Fruit fly (Drosophila melanogaster) whole organism, embryonic: Measurements from ENCODE around the gene CG42759.
A peak's percentile ranks its signal among the peaks of the same experiment; 100 is the strongest.

Experiments
- ATbp ChIP-seq: fragments of 200-800 bp; sonication (Bioruptor generic); optimal IDR thresholded peaks from 2 replicates; lab custom pipeline; 2017; ENCODE audit warnings: missing biosample characterization, mild to moderate bottlenecking, missing genetic modification characterization, missing genetic modification reagents
- Antp ChIP-seq: fragments of 200-800 bp; sonication (Bioruptor generic); optimal IDR thresholded peaks from 3 replicates; lab custom pipeline; 2016; ENCODE audit warnings: missing biosample characterization, missing genetic modification characterization
- CG11723 ChIP-seq: fragments of 200-800 bp; sonication (Bioruptor generic); optimal IDR thresholded peaks from 2 replicates; lab custom pipeline; 2017; ENCODE audit warnings: missing biosample characterization, mild to moderate bottlenecking, missing genetic modification characterization
- CG12155 ChIP-seq: fragments of 200-800 bp; sonication (Bioruptor generic); optimal IDR thresholded peaks from 3 replicates; lab custom pipeline; 2016; ENCODE audit warnings: missing biosample characterization, missing genetic modification characterization
- CG12744 ChIP-seq: fragments of 200-800 bp; sonication (Bioruptor generic); optimal IDR thresholded peaks from 2 replicates; lab custom pipeline; 2016; ENCODE audit warnings: missing biosample characterization, missing genetic modification characterization
- CG14710 ChIP-seq: fragments of 200-800 bp; sonication (Bioruptor generic); optimal IDR thresholded peaks from 3 replicates; lab custom pipeline; 2019; ENCODE audit warnings: missing biosample characterization, mild to moderate bottlenecking, missing genetic modification characterization, moderate library complexity
- CG15479 ChIP-seq: fragments of 200-800 bp; sonication (Bioruptor generic); optimal IDR thresholded peaks from 3 replicates; lab custom pipeline; 2019; ENCODE audit warnings: missing biosample characterization, mild to moderate bottlenecking, missing genetic modification characterization, moderate library complexity
- CG1647 ChIP-seq: fragments of 200-800 bp; sonication (Bioruptor generic); optimal IDR thresholded peaks from 3 replicates; lab custom pipeline; 2016; ENCODE audit warnings: missing biosample characterization, missing genetic modification characterization
- CG18011 ChIP-seq: fragments of 200-800 bp; sonication (Bioruptor generic); optimal IDR thresholded peaks from 2 replicates; lab custom pipeline; 2017; ENCODE audit warnings: missing biosample characterization, missing genetic modification characterization, mild to moderate bottlenecking, moderate library complexity, missing genotype
- CG1832 ChIP-seq: fragments of 200-800 bp; sonication (Bioruptor generic); optimal IDR thresholded peaks from 2 replicates; lab custom pipeline; 2017; ENCODE audit warnings: missing biosample characterization, mild to moderate bottlenecking, missing genetic modification characterization, inconsistent platforms
- CG2202 ChIP-seq: fragments of 200-800 bp; sonication (Bioruptor generic); optimal IDR thresholded peaks from 2 replicates; lab custom pipeline; 2018; ENCODE audit warnings: missing biosample characterization, mild to moderate bottlenecking, missing genetic modification characterization
- CG31441 ChIP-seq: fragments of 200-800 bp; sonication (Bioruptor generic); IDR thresholded peaks from 2 replicates; pipeline ENCODE4 v1.3.6; 2022; ENCODE audit warnings: missing biosample characterization, missing genetic modification characterization
- CG4328 ChIP-seq: fragments of 200-800 bp; sonication (Bioruptor generic); optimal IDR thresholded peaks from 3 replicates; lab custom pipeline; 2017; ENCODE audit warnings: missing biosample characterization, missing genetic modification reagents, missing genetic modification characterization
- CG4617 ChIP-seq: fragments of 200-800 bp; sonication (Bioruptor generic); optimal IDR thresholded peaks from 3 replicates; lab custom pipeline; 2016; ENCODE audit warnings: missing biosample characterization, missing genetic modification characterization, borderline replicate concordance
- CG6791 ChIP-seq: fragments of 200-800 bp; sonication (Bioruptor generic); IDR thresholded peaks from 3 replicates; pipeline ENCODE4 v1.3.6; 2022; ENCODE audit warnings: missing biosample characterization, missing genetic modification characterization; ENCODE audit not compliant: partially characterized antibody
- CG7786 ChIP-seq: fragments of 200-800 bp; sonication (Bioruptor generic); optimal IDR thresholded peaks from 2 replicates; lab custom pipeline; 2016; ENCODE audit warnings: missing biosample characterization, missing genetic modification characterization
- CG8924 ChIP-seq: fragments of 200-800 bp; optimal IDR thresholded peaks from 3 replicates; lab custom pipeline; 2019; ENCODE audit warnings: missing biosample characterization, mild to moderate bottlenecking, missing genetic modification characterization, moderate library complexity
- CTCF ChIP-seq: fragments of 200-800 bp; sonication (Bioruptor generic); optimal IDR thresholded peaks from 2 replicates; lab custom pipeline; 2017; ENCODE audit warnings: missing biosample characterization, mild to moderate bottlenecking, missing genetic modification characterization, moderate library complexity
- CoRest ChIP-seq: fragments of 200-800 bp; sonication (Bioruptor generic); optimal IDR thresholded peaks from 3 replicates; lab custom pipeline; 2018; ENCODE audit warnings: missing biosample characterization, mild to moderate bottlenecking, missing genetic modification characterization, moderate library complexity
- Deaf1 ChIP-seq: fragments of 200-800 bp; optimal IDR thresholded peaks from 3 replicates; lab custom pipeline; 2019; ENCODE audit warnings: missing biosample characterization, mild to moderate bottlenecking, missing genetic modification characterization, moderate library complexity
- Dll ChIP-seq: fragments of 200-800 bp; sonication (Bioruptor generic); IDR thresholded peaks from 4 replicates; pipeline ENCODE4 v1.3.6; 2022; ENCODE audit warnings: missing biosample characterization, missing genetic modification characterization; ENCODE audit not compliant: partially characterized antibody
- ERR ChIP-seq: fragments of 200-800 bp; sonication (Bioruptor generic); optimal IDR thresholded peaks from 2 replicates; lab custom pipeline; 2016; ENCODE audit warnings: missing biosample characterization, missing genetic modification characterization
- H15 ChIP-seq: fragments of 200-800 bp; sonication (Bioruptor generic); IDR thresholded peaks from 3 replicates; pipeline ENCODE4 v1.3.6; 2022; ENCODE audit warnings: missing biosample characterization, missing genetic modification characterization
- Lpt ChIP-seq: fragments of >200 bp; optimal IDR thresholded peaks from 2 replicates; lab custom pipeline; 2018; ENCODE audit warnings: missing biosample characterization, missing genetic modification characterization
- MBD-R2 ChIP-seq: fragments of 200-800 bp; sonication (Bioruptor generic); IDR thresholded peaks from 2 replicates; pipeline ENCODE4 v1.3.6; 2022; ENCODE audit warnings: missing biosample characterization, missing genetic modification characterization
- Myb ChIP-seq: fragments of 200-800 bp; sonication (Bioruptor generic); optimal IDR thresholded peaks from 2 replicates; lab custom pipeline; 2016; ENCODE audit warnings: missing biosample characterization, missing genetic modification characterization
- NK7.1 ChIP-seq: fragments of 200-800 bp; sonication (Bioruptor generic); optimal IDR thresholded peaks from 3 replicates; lab custom pipeline; 2016; ENCODE audit warnings: missing biosample characterization, missing genetic modification characterization
- Neu2 ChIP-seq: fragments of 200-800 bp; sonication (Bioruptor generic); optimal IDR thresholded peaks from 3 replicates; lab custom pipeline; 2016; ENCODE audit warnings: missing biosample characterization, missing genetic modification characterization, borderline replicate concordance
- NfI ChIP-seq: fragments of 200-800 bp; sonication (Bioruptor generic); optimal IDR thresholded peaks from 3 replicates; lab custom pipeline; 2018; ENCODE audit warnings: missing biosample characterization, mild to moderate bottlenecking, missing genetic modification characterization, moderate library complexity
- Sox100B ChIP-seq: fragments of 200-800 bp; sonication (Bioruptor generic); optimal IDR thresholded peaks from 3 replicates; lab custom pipeline; 2018; ENCODE audit warnings: missing biosample characterization, mild to moderate bottlenecking, missing genetic modification characterization
- Trl ChIP-seq, 3 experiments: fragments of >200 bp in 2 of 3; fragments of 200-800 bp in 1 of 3; sonication (Bioruptor generic) in 1 of 3; optimal IDR thresholded peaks; 2 replicates in 1 of 3; 3 replicates in 2 of 3; lab custom pipeline; 2016 to 2017; ENCODE audit warnings: missing biosample characterization in 1 of 3, missing genetic modification characterization in 1 of 3
- aop ChIP-seq: fragments of 200-800 bp; sonication (Bioruptor generic); IDR thresholded peaks from 2 replicates; pipeline ENCODE4 v1.3.6; 2022; ENCODE audit warnings: missing biosample characterization, missing genetic modification characterization
- bab2 ChIP-seq: fragments of 200-800 bp; sonication (Bioruptor generic); optimal IDR thresholded peaks from 2 replicates; lab custom pipeline; 2016; ENCODE audit warnings: missing biosample characterization, missing genetic modification characterization
- bcd ChIP-seq: fragments of 200-800 bp; sonication (Bioruptor generic); optimal IDR thresholded peaks from 2 replicates; lab custom pipeline; 2017; ENCODE audit warnings: missing biosample characterization, mild to moderate bottlenecking, missing genetic modification characterization
- dmrt11E ChIP-seq: fragments of 200-800 bp; sonication (Bioruptor generic); optimal IDR thresholded peaks from 3 replicates; lab custom pipeline; 2018; ENCODE audit warnings: missing biosample characterization, mild to moderate bottlenecking, missing genetic modification characterization, moderate library complexity
- dpn ChIP-seq, 2 experiments: fragments of 200-800 bp; sonication (Bioruptor generic); optimal IDR thresholded peaks; 3 replicates each; lab custom pipeline; 2016; ENCODE audit warnings: missing biosample characterization in 2 of 2, missing genetic modification characterization in 2 of 2
- en ChIP-seq: fragments of 200-800 bp; sonication (Bioruptor generic); optimal IDR thresholded peaks from 2 replicates; lab custom pipeline; 2016; ENCODE audit warnings: missing biosample characterization, missing genetic modification characterization
- eyg ChIP-seq: fragments of 200-800 bp; sonication (Bioruptor generic); optimal IDR thresholded peaks from 3 replicates; lab custom pipeline; 2016; ENCODE audit warnings: missing biosample characterization, missing genetic modification characterization
- fd64A ChIP-seq: fragments of 200-800 bp; sonication (Bioruptor generic); optimal IDR thresholded peaks from 3 replicates; lab custom pipeline; 2018; ENCODE audit warnings: missing biosample characterization, mild to moderate bottlenecking, missing genetic modification characterization
- gem ChIP-seq: fragments of 200-800 bp; sonication (Bioruptor generic); optimal IDR thresholded peaks from 2 replicates; lab custom pipeline; 2019; ENCODE audit warnings: missing biosample characterization, mild to moderate bottlenecking, missing genetic modification characterization, moderate library complexity
- gt ChIP-seq: fragments of 200-800 bp; sonication (Bioruptor generic); IDR thresholded peaks from 2 replicates; pipeline ENCODE4 v1.3.6; 2022; ENCODE audit warnings: missing biosample characterization, missing genetic modification characterization
- lilli ChIP-seq: fragments of 200-800 bp; sonication (Bioruptor generic); optimal IDR thresholded peaks from 3 replicates; lab custom pipeline; 2016; ENCODE audit warnings: missing biosample characterization, missing genetic modification characterization
- nom ChIP-seq: fragments of 200-800 bp; sonication (Bioruptor generic); optimal IDR thresholded peaks from 2 replicates; lab custom pipeline; 2017; ENCODE audit warnings: missing biosample characterization, missing genetic modification characterization, mild to moderate bottlenecking, moderate library complexity, missing genetic modification reagents
- onecut ChIP-seq: fragments of 200-800 bp; sonication (Bioruptor generic); IDR thresholded peaks from 2 replicates; pipeline ENCODE4 v1.3.6; 2022; ENCODE audit warnings: missing biosample characterization, missing genetic modification characterization
- peb ChIP-seq: fragments of 200-800 bp; sonication (Bioruptor generic); IDR thresholded peaks from 2 replicates; pipeline ENCODE4 v1.3.6; 2022; ENCODE audit warnings: missing biosample characterization, missing genetic modification characterization
- run ChIP-seq: fragments of 200-800 bp; sonication (Bioruptor generic); optimal IDR thresholded peaks from 3 replicates; lab custom pipeline; 2018; ENCODE audit warnings: missing biosample characterization, mild to moderate bottlenecking, missing genetic modification characterization
- sisA ChIP-seq: fragments of 200-800 bp; sonication (Bioruptor generic); IDR thresholded peaks from 2 replicates; pipeline ENCODE4 v1.3.6; 2022; ENCODE audit warnings: missing biosample characterization, missing genetic modification characterization
- tll ChIP-seq, 2 experiments: fragments of 200-800 bp in 1 of 2; fragments of >200 bp in 1 of 2; sonication (Bioruptor generic) in 1 of 2; optimal IDR thresholded peaks; 2 replicates each; lab custom pipeline; 2017 to 2019; ENCODE audit warnings: missing biosample characterization in 2 of 2, missing genetic modification characterization in 2 of 2, mild to moderate bottlenecking in 1 of 2, moderate library complexity in 1 of 2
- tx ChIP-seq: fragments of 200-800 bp; sonication (Bioruptor generic); optimal IDR thresholded peaks from 2 replicates; lab custom pipeline; 2016; ENCODE audit warnings: missing biosample characterization, missing genetic modification characterization
- usp ChIP-seq: fragments of >200 bp; optimal IDR thresholded peaks from 2 replicates; lab custom pipeline; 2017; ENCODE audit warnings: missing biosample characterization, missing genetic modification characterization
- vvl ChIP-seq: fragments of 200-800 bp; sonication (Bioruptor generic); IDR thresholded peaks from 2 replicates; pipeline ENCODE4 v1.3.6; 2022; ENCODE audit warnings: missing biosample characterization, missing genetic modification characterization

CG42759 gene

DNA sequence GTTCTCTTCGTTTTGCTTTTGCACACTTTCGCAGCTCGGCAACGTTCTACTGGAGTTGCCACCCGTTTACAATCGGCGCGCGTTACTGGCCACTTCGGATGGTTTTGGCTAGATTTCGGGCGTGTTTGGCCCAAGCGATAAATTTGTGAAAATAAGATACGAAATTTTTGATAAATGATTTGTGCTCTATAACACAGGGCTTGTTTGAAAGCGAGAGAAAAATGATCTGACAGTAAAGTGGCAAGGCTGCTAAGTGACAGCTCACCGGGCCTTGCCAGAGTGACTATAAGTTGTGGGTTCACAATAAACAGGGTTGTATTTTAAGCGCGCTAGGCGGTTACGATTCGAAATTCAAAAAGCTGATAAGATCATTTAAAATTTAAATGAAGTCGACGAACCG, 32.9 kb upstream of the CG42759 start, which contains the start of gene Fmr1 (continued):
- TF ChIP-seq en (GFP tag; lab: Kevin White, UChicago) = no peak
- peak; percentile 5 for TF ChIP-seq CG18011
- TF ChIP-seq Sox100B (GFP tag; lab: Kevin White, UChicago) = no peak
- peak; percentile 51 for TF ChIP-seq gem
- TF ChIP-seq dmrt11E (tag; lab: Kevin White, UChicago) = peak; percentile 35
- TF ChIP-seq Myb (GFP tag; lab: Kevin White, UChicago) = peak; percentile 99
- no peak for TF ChIP-seq CG4328 (GFP tag; lab: Kevin White, UChicago)
- peak; percentile 12 for TF ChIP-seq ATbp (GFP tag; lab: Kevin White, UChicago)
- TF ChIP-seq CG12155 (GFP tag; lab: Kevin White, UChicago) = peak; percentile 46
- peak; percentile 87 for TF ChIP-seq CG14710 (tag; lab: Kevin White, UChicago)
- peak; percentile 71 for TF ChIP-seq lilli (GFP tag; lab: Kevin White, UChicago)
- TF ChIP-seq MBD-R2 (GFP tag; lab: Robert Waterston, UW) = peak; percentile 33; the same call in 1 of the 2 replicates
- peak; percentile 44 for TF ChIP-seq bcd
- peak; percentile 41 for TF ChIP-seq CG11723 (GFP tag; lab: Kevin White, UChicago)
- peak; percentile 54 for TF ChIP-seq bab2
- no peak for TF ChIP-seq fd64A (GFP tag; lab: Kevin White, UChicago)
- peak; percentile 42 for TF ChIP-seq tx (GFP tag; lab: Kevin White, UChicago)
- TF ChIP-seq aop (GFP tag; lab: Robert Waterston, UW) = no peak
- peak; percentile 81 for TF ChIP-seq Antp (GFP tag; lab: Kevin White, UChicago)
- TF ChIP-seq H15 (GFP tag; lab: Robert Waterston, UW) = no peak
- TF ChIP-seq eyg (GFP tag; lab: Kevin White, UChicago) = no peak
- TF ChIP-seq sisA (GFP tag; lab: Robert Waterston, UW) = peak; percentile 53
- TF ChIP-seq CG1832 (GFP tag; lab: Kevin White, UChicago) = no peak
- TF ChIP-seq NK7.1 (GFP tag; lab: Kevin White, UChicago) = no peak
- TF ChIP-seq CG2202 (tag; lab: Kevin White, UChicago) = no peak
- peak; percentile 51 to 52 for TF ChIP-seq dpn (GFP tag; optimal IDR thresholded peaks at IDR 0.05; lab: Kevin White, UChicago)
- no peak for TF ChIP-seq usp
- no peak for TF ChIP-seq CG6791 (GFP tag; lab: Robert Waterston, UW)
- no peak for TF ChIP-seq gt (GFP tag; lab: Robert Waterston, UW)
- peak; percentile 32 for TF ChIP-seq CG8924 (tag; lab: Kevin White, UChicago)
- no peak for TF ChIP-seq onecut
- TF ChIP-seq CG7786 (GFP tag; lab: Kevin White, UChicago) = peak; percentile 48
- TF ChIP-seq peb (GFP tag; lab: Robert Waterston, UW) = no peak
- TF ChIP-seq tll (GFP tag; optimal IDR thresholded peaks at IDR 0.05; lab: Kevin White, UChicago) = peak; percentile 30 to 73
- TF ChIP-seq CG15479 (GFP tag; lab: Kevin White, UChicago) = no peak
- no peak for TF ChIP-seq Neu2 (GFP tag; lab: Kevin White, UChicago)
- peak; percentile 68 for TF ChIP-seq CoRest
- TF ChIP-seq CG4617 (GFP tag; lab: Kevin White, UChicago) = peak; percentile 63
- TF ChIP-seq CTCF = peak; percentile 29
- TF ChIP-seq run (tag; lab: Kevin White, UChicago) = no peak
- TF ChIP-seq Lpt = no peak
- peak; percentile 53 for TF ChIP-seq CG1647 (GFP tag; lab: Kevin White, UChicago)
- peak; percentile 10; the same call in 1 of the 4 replicates for TF ChIP-seq Dll (GFP tag; lab: Robert Waterston, UW)
- TF ChIP-seq nom (GFP tag; lab: Kevin White, UChicago) = no peak
- TF ChIP-seq CG31441 (GFP tag; lab: Robert Waterston, UW) = peak; percentile 39; the same call in 1 of the 2 replicates
- peak; percentile 56 for TF ChIP-seq CG12744 (GFP tag; lab: Kevin White, UChicago)
- peak; percentile 60 for TF ChIP-seq Deaf1 (tag; lab: Kevin White, UChicago)
- no peak for TF ChIP-seq Trl (optimal IDR thresholded peaks at IDR 0.05; lab: Kevin White, UChicago)
- TF ChIP-seq Trl (GFP tag; optimal IDR thresholded peaks at IDR 0.05; lab: Kevin White, UChicago) = peak; percentile 52
- TF ChIP-seq NfI (GFP tag; lab: Kevin White, UChicago) = peak; percentile 67
- TF ChIP-seq ERR = peak; percentile 21
- no peak for TF ChIP-seq vvl (GFP tag; lab: Robert Waterston, UW)
